Fruit fly (Drosophila melanogaster) whole organism, embryonic: ENCODE results near the gene CG10365.
A peak's percentile ranks its signal among the peaks of the same experiment; 100 is the strongest.

ENCODE experiments used
- Abd-B ChIP-seq: fragments of 200-800 bp; sonication (Bioruptor generic); optimal IDR thresholded peaks from 2 replicates; lab custom pipeline; 2018; ENCODE audit warnings: missing biosample characterization, mild to moderate bottlenecking, missing genetic modification characterization, moderate library complexity
- Asciz ChIP-seq: fragments of 200-800 bp; sonication (Bioruptor generic); optimal IDR thresholded peaks from 2 replicates; lab custom pipeline; 2017; ENCODE audit warnings: missing biosample characterization, mild to moderate bottlenecking, missing genetic modification characterization, missing genetic modification reagents
- Atf3 ChIP-seq: fragments of 200-800 bp; sonication (Bioruptor generic); optimal IDR thresholded peaks from 3 replicates; lab custom pipeline; 2016; ENCODE audit warnings: missing biosample characterization, missing genetic modification characterization
- Awh ChIP-seq: fragments of 200-800 bp; sonication (Bioruptor generic); IDR thresholded peaks from 2 replicates; pipeline ENCODE4, ENCODE4 v1.3.6; 2022; ENCODE audit warnings: missing biosample characterization, missing genetic modification characterization
- CG11085 ChIP-seq: fragments of 200-800 bp; sonication (Bioruptor generic); IDR thresholded peaks from 2 replicates; pipeline ENCODE4 v1.3.6; 2022; ENCODE audit warnings: missing biosample characterization, missing genetic modification characterization
- CG12219 ChIP-seq: fragments of 200-800 bp; sonication (Bioruptor generic); optimal IDR thresholded peaks from 3 replicates; lab custom pipeline; 2018; ENCODE audit warnings: missing biosample characterization, mild to moderate bottlenecking, missing genetic modification characterization
- CG15696 ChIP-seq: fragments of 200-800 bp; sonication (Bioruptor generic); optimal IDR thresholded peaks from 2 replicates; lab custom pipeline; 2019; ENCODE audit warnings: missing biosample characterization, mild to moderate bottlenecking, missing genetic modification characterization, moderate library complexity
- CG17568 ChIP-seq: fragments of 200-800 bp; sonication (Bioruptor generic); optimal IDR thresholded peaks from 2 replicates; lab custom pipeline; 2018; ENCODE audit warnings: missing biosample characterization, mild to moderate bottlenecking, missing genetic modification characterization, moderate library complexity
- CG2889 ChIP-seq: fragments of 200-800 bp; sonication (Bioruptor generic); IDR thresholded peaks from 3 replicates; pipeline ENCODE4 v1.3.6; 2022; ENCODE audit warnings: missing biosample characterization, missing genetic modification characterization
- CG32767 ChIP-seq: fragments of 200-800 bp; sonication (Bioruptor generic); IDR thresholded peaks from 2 replicates; pipeline ENCODE4 v1.3.6; 2022; ENCODE audit warnings: missing biosample characterization, missing genetic modification characterization
- CG4404 ChIP-seq: fragments of 200-800 bp; sonication (Bioruptor generic); IDR thresholded peaks from 2 replicates; pipeline ENCODE4 v1.3.6; 2022; ENCODE audit warnings: missing biosample characterization, missing genetic modification characterization
- CG5245 ChIP-seq: fragments of 200-800 bp; sonication (Bioruptor generic); optimal IDR thresholded peaks from 3 replicates; lab custom pipeline; 2016; ENCODE audit warnings: missing biosample characterization, missing genetic modification characterization
- CG8089 ChIP-seq: fragments of 200-800 bp; sonication (Bioruptor generic); optimal IDR thresholded peaks from 3 replicates; lab custom pipeline; 2016; ENCODE audit warnings: missing biosample characterization, missing genetic modification characterization
- CG9727 ChIP-seq: fragments of 200-800 bp; sonication (Bioruptor generic); optimal IDR thresholded peaks from 3 replicates; lab custom pipeline; 2017; ENCODE audit warnings: missing biosample characterization, mild to moderate bottlenecking, missing genetic modification characterization
- CrebB ChIP-seq: fragments of 200-800 bp; sonication (Bioruptor generic); optimal IDR thresholded peaks from 3 replicates; lab custom pipeline; 2018; ENCODE audit warnings: missing biosample characterization, mild to moderate bottlenecking, missing genetic modification characterization
- Dek ChIP-seq: fragments of 200-800 bp; sonication (Bioruptor generic); optimal IDR thresholded peaks from 3 replicates; lab custom pipeline; 2019; ENCODE audit warnings: missing biosample characterization, mild to moderate bottlenecking, missing genetic modification characterization, moderate library complexity
- Doc2 ChIP-seq: fragments of 200-800 bp; sonication (Bioruptor generic); IDR thresholded peaks from 2 replicates; pipeline ENCODE4 v1.3.6; 2022; ENCODE audit warnings: missing biosample characterization, missing genetic modification characterization
- Dp ChIP-seq: fragments of 200-800 bp; sonication (Bioruptor generic); optimal IDR thresholded peaks from 2 replicates; lab custom pipeline; 2018; ENCODE audit warnings: missing biosample characterization, mild to moderate bottlenecking, missing genetic modification characterization, moderate library complexity
- Fer1 ChIP-seq: fragments of 200-800 bp; sonication (Bioruptor generic); optimal IDR thresholded peaks from 2 replicates; lab custom pipeline; 2017; ENCODE audit warnings: missing biosample characterization, mild to moderate bottlenecking, missing genetic modification characterization
- HmgZ ChIP-seq: fragments of 200-800 bp; sonication (Bioruptor generic); optimal IDR thresholded peaks from 2 replicates; lab custom pipeline; 2018; ENCODE audit warnings: missing biosample characterization, mild to moderate bottlenecking, missing genetic modification characterization
- Hmx ChIP-seq: fragments of 200-800 bp; sonication (Bioruptor generic); optimal IDR thresholded peaks from 2 replicates; lab custom pipeline; 2016; ENCODE audit warnings: missing biosample characterization, missing genetic modification characterization
- MESR4 ChIP-seq: fragments of 200-800 bp; sonication (Bioruptor generic); optimal IDR thresholded peaks from 2 replicates; lab custom pipeline; 2018; ENCODE audit warnings: missing biosample characterization, mild to moderate bottlenecking, missing genetic modification characterization, moderate library complexity
- Max ChIP-seq: fragments of 200-800 bp; sonication (Bioruptor generic); optimal IDR thresholded peaks from 2 replicates; lab custom pipeline; 2016; ENCODE audit warnings: missing biosample characterization, mild to moderate bottlenecking, missing genetic modification characterization
- Neu2 ChIP-seq: fragments of 200-800 bp; sonication (Bioruptor generic); optimal IDR thresholded peaks from 3 replicates; lab custom pipeline; 2016; ENCODE audit warnings: missing biosample characterization, missing genetic modification characterization, borderline replicate concordance
- Nf-YA ChIP-seq: fragments of 200-800 bp; sonication (Bioruptor generic); IDR thresholded peaks from 2 replicates; pipeline ENCODE4 v1.3.6; 2022; ENCODE audit warnings: missing biosample characterization, missing genetic modification characterization
- Opbp ChIP-seq: fragments of 200-800 bp; sonication (Bioruptor generic); IDR thresholded peaks from 3 replicates; pipeline ENCODE4 v1.3.6; 2022; ENCODE audit warnings: missing biosample characterization, missing genetic modification characterization; ENCODE audit not compliant: partially characterized antibody
- Stat92E ChIP-seq, 3 experiments: fragments of >200 bp in 2 of 3; fragments of 200-800 bp in 1 of 3; sonication (Bioruptor generic) in 1 of 3; optimal IDR thresholded peaks; 2 replicates each; lab custom pipeline; 2017 to 2019; ENCODE audit warnings: missing biosample characterization in 3 of 3, missing genetic modification characterization in 3 of 3, mild to moderate bottlenecking in 1 of 3, moderate library complexity in 1 of 3
- Taf1 ChIP-seq: fragments of 200-800 bp; sonication (Bioruptor generic); IDR thresholded peaks from 2 replicates; pipeline ENCODE4 v1.3.6; 2022; ENCODE audit warnings: missing biosample characterization, missing genetic modification characterization
- Vsx1 ChIP-seq: fragments of 200-800 bp; sonication (Bioruptor generic); optimal IDR thresholded peaks from 2 replicates; lab custom pipeline; 2017; ENCODE audit warnings: missing biosample characterization, mild to moderate bottlenecking, missing genetic modification characterization, missing genetic modification reagents
- YL-1 ChIP-seq: fragments of 200-800 bp; sonication (Bioruptor generic); optimal IDR thresholded peaks from 3 replicates; lab custom pipeline; 2017; ENCODE audit warnings: missing biosample characterization, mild to moderate bottlenecking, missing genetic modification characterization
- ap ChIP-seq: fragments of 200-800 bp; sonication (Bioruptor generic); IDR thresholded peaks from 2 replicates; pipeline ENCODE4 v1.3.6; 2022; ENCODE audit warnings: missing biosample characterization, missing genetic modification characterization
- ato ChIP-seq: fragments of 200-800 bp; sonication (Bioruptor generic); IDR thresholded peaks from 2 replicates; pipeline ENCODE4 v1.3.6; 2022; ENCODE audit warnings: missing biosample characterization, missing genetic modification characterization; ENCODE audit not compliant: partially characterized antibody
- bowl ChIP-seq: fragments of 200-800 bp; sonication (Bioruptor generic); IDR thresholded peaks from 2 replicates; pipeline ENCODE4 v1.3.6; 2022; ENCODE audit warnings: missing biosample characterization, missing genetic modification characterization
- br ChIP-seq: fragments of >200 bp; optimal IDR thresholded peaks from 2 replicates; lab custom pipeline; 2017
- btn ChIP-seq: fragments of 200-800 bp; sonication (Bioruptor generic); optimal IDR thresholded peaks from 2 replicates; lab custom pipeline; 2016; ENCODE audit warnings: missing biosample characterization, missing genetic modification characterization
- dan ChIP-seq: fragments of 200-800 bp; sonication (Bioruptor generic); IDR thresholded peaks from 2 replicates; pipeline ENCODE4 v1.3.6; 2022; ENCODE audit warnings: missing biosample characterization, missing genetic modification characterization
- disco-r ChIP-seq: fragments of 200-800 bp; sonication (Bioruptor generic); optimal IDR thresholded peaks from 2 replicates; lab custom pipeline; 2016; ENCODE audit warnings: missing biosample characterization, missing genetic modification characterization
- dpn ChIP-seq, 2 experiments: fragments of 200-800 bp; sonication (Bioruptor generic); optimal IDR thresholded peaks; 3 replicates each; lab custom pipeline; 2016; ENCODE audit warnings: missing biosample characterization in 2 of 2, missing genetic modification characterization in 2 of 2
- grn ChIP-seq: fragments of 200-800 bp; sonication (Bioruptor generic); optimal IDR thresholded peaks from 3 replicates; lab custom pipeline; 2017; ENCODE audit warnings: missing biosample characterization, missing genetic modification characterization
- inv ChIP-seq: fragments of 200-800 bp; sonication (Bioruptor generic); IDR thresholded peaks from 2 replicates; pipeline ENCODE4 v1.3.6; 2022; ENCODE audit warnings: missing biosample characterization, missing genetic modification characterization; ENCODE audit not compliant: partially characterized antibody
- kni ChIP-seq: fragments of 200-800 bp; sonication (Bioruptor generic); optimal IDR thresholded peaks from 3 replicates; lab custom pipeline; 2017; ENCODE audit warnings: mild to moderate bottlenecking, missing biosample characterization, missing genetic modification reagents, missing genetic modification characterization
- mld ChIP-seq: fragments of 200-800 bp; sonication (Bioruptor generic); IDR thresholded peaks from 3 replicates; pipeline ENCODE4 v1.3.6; 2022; ENCODE audit warnings: missing biosample characterization, missing genetic modification characterization; ENCODE audit not compliant: partially characterized antibody
- p53 ChIP-seq: fragments of 200-800 bp; sonication (Bioruptor generic); optimal IDR thresholded peaks from 2 replicates; lab custom pipeline; 2016; ENCODE audit warnings: missing biosample characterization, missing genetic modification characterization
- pnt ChIP-seq: fragments of 200-800 bp; sonication (Bioruptor generic); optimal IDR thresholded peaks from 3 replicates; lab custom pipeline; 2016; ENCODE audit warnings: missing biosample characterization, missing genetic modification characterization
- pzg ChIP-seq: fragments of 200-800 bp; sonication (Bioruptor generic); optimal IDR thresholded peaks from 3 replicates; lab custom pipeline; 2018; ENCODE audit warnings: missing biosample characterization, mild to moderate bottlenecking, missing genetic modification characterization, moderate library complexity
- ranshi ChIP-seq: fragments of 200-800 bp; sonication (Bioruptor generic); IDR thresholded peaks from 2 replicates; pipeline ENCODE4 v1.3.6; 2022; ENCODE audit warnings: missing biosample characterization, missing genetic modification characterization
- repo ChIP-seq: fragments of 200-800 bp; sonication (Bioruptor generic); optimal IDR thresholded peaks from 2 replicates; lab custom pipeline; 2016; ENCODE audit warnings: missing biosample characterization, missing genetic modification characterization
- sisA ChIP-seq: fragments of 200-800 bp; sonication (Bioruptor generic); IDR thresholded peaks from 2 replicates; pipeline ENCODE4 v1.3.6; 2022; ENCODE audit warnings: missing biosample characterization, missing genetic modification characterization
- slbo ChIP-seq: fragments of 200-800 bp; sonication (Bioruptor generic); IDR thresholded peaks from 2 replicates; pipeline ENCODE4 v1.3.6; 2022; ENCODE audit warnings: missing biosample characterization, missing genetic modification characterization
- stwl ChIP-seq: fragments of 200-800 bp; sonication (Bioruptor generic); optimal IDR thresholded peaks from 3 replicates; lab custom pipeline; 2018; ENCODE audit warnings: missing biosample characterization, mild to moderate bottlenecking, missing genetic modification characterization, moderate library complexity
- zf30C ChIP-seq: fragments of 200-800 bp; sonication (Bioruptor generic); optimal IDR thresholded peaks from 3 replicates; lab custom pipeline; 2018; ENCODE audit warnings: missing biosample characterization, mild to moderate bottlenecking, missing genetic modification characterization

The CG10365 gene

dm6 chr3R:23725711-23726349 is 2.7 kb downstream of the CG10365 start (continued):
- TF ChIP-seq sisA (GFP tag; lab: Robert Waterston, UW) (no peak), CG9727 (peak; percentile 13), p53 (GFP tag; lab: Kevin White, UChicago) (no peak), pnt (GFP tag; lab: Kevin White, UChicago) (no peak), ranshi (GFP tag; lab: Robert Waterston, UW) (no peak), inv (GFP tag; lab: Robert Waterston, UW) (no peak), CG5245 (GFP tag; lab: Kevin White, UChicago) (no peak), stwl (tag; lab: Kevin White, UChicago) (no peak), Fer1 (peak; percentile 60), CG32767 (0 out of 2 replicates have a peak, but pooled peaks have one; percentile 14), mld (no peak), Awh (GFP tag; lab: Robert Waterston, UW) (no peak), repo (GFP tag; lab: Kevin White, UChicago) (no peak), Nf-YA (no peak), Vsx1 (GFP tag; lab: Kevin White, UChicago) (no peak), Hmx (GFP tag; lab: Kevin White, UChicago) (no peak), zf30C (GFP tag; lab: Kevin White, UChicago) (no peak), Taf1 (GFP tag; lab: Robert Waterston, UW) (no peak), grn (no peak), pzg (GFP tag; lab: Kevin White, UChicago) (no peak), CG8089 (no peak), Opbp (GFP tag; lab: Robert Waterston, UW) (no peak), btn (no peak), Abd-B (GFP tag; lab: Kevin White, UChicago) (no peak), slbo (GFP tag; lab: Robert Waterston, UW) (no peak), YL-1 (GFP tag; lab: Kevin White, UChicago) (no peak), CG17568 (no peak), Asciz (peak; percentile 45), CG4404 (GFP tag; lab: Robert Waterston, UW) (no peak), MESR4 (no peak), Dek (peak; percentile 2), CG12219 (GFP tag; lab: Kevin White, UChicago) (no peak), CrebB (tag; lab: Kevin White, UChicago) (peak; percentile 32), kni (GFP tag; lab: Kevin White, UChicago) (peak; percentile 49), Max (GFP tag; lab: Kevin White, UChicago) (no peak), Stat92E (GFP tag; optimal IDR thresholded peaks at IDR 0.05; lab: Kevin White, UChicago) (no peak), dan (GFP tag; lab: Robert Waterston, UW) (no peak), HmgZ (tag; lab: Kevin White, UChicago) (peak; percentile 68), dpn (GFP tag; optimal IDR thresholded peaks at IDR 0.05; lab: Kevin White, UChicago) (no peak), ato (no peak), ap (GFP tag; lab: Robert Waterston, UW) (no peak), Dp (no peak), CG11085 (GFP tag; lab: Robert Waterston, UW) (no peak), CG2889 (GFP tag; lab: Robert Waterston, UW) (no peak), Doc2 (GFP tag; lab: Robert Waterston, UW) (no peak), Atf3 (GFP tag; lab: Kevin White, UChicago) (no peak), bowl (GFP tag; lab: Robert Waterston, UW) (no peak), disco-r (GFP tag; lab: Kevin White, UChicago) (no peak), CG15696 (no peak), Neu2 (GFP tag; lab: Kevin White, UChicago) (no peak), br (lab: Kevin White, UChicago) (no peak)
